Worm (Caenorhabditis elegans): ENCODE results near the gene Y62H9A.9.

- TF ChIP-seq dao-5 (tag; optimal IDR thresholded peaks at IDR 0.05) (no peak), him-1 (tag; optimal IDR thresholded peaks at IDR 0.05) (no peak), W03F9.2 (tag; optimal IDR thresholded peaks at IDR 0.05) (no peak)
Measured at ce11 chrX:11899031-11899430, 1.1 kb upstream of the Y62H9A.9 start.
